Fruit fly (Drosophila melanogaster): ENCODE results near the gene Wnt4.

- TF ChIP-seq Sin3A (optimal IDR thresholded peaks at IDR 0.05), result no peak
- TF ChIP-seq insv (optimal IDR thresholded peaks at IDR 0.05), result no peak
- no peak for TF ChIP-seq psq (optimal IDR thresholded peaks at IDR 0.05)
- TF ChIP-seq h (optimal IDR thresholded peaks at IDR 0.05), result no peak
- TF ChIP-seq Myc (optimal IDR thresholded peaks at IDR 0.05), result no peak
Measured at dm6 chr2L:7319914-7320313, 42.9 kb upstream of the Wnt4 start.

All from Kc167 (cell line).